Fruit fly (Drosophila melanogaster) whole organism, embryonic: ENCODE measurements around the gene Cyt-c1.

Experiments
- Awh ChIP-seq: fragments of 200-800 bp; sonication (Bioruptor generic); IDR thresholded peaks from 2 replicates; pipeline ENCODE4, ENCODE4 v1.3.6; 2022; ENCODE audit warnings: missing biosample characterization, missing genetic modification characterization
- CG10366 ChIP-seq: fragments of 200-800 bp; sonication (Bioruptor generic); IDR thresholded peaks from 2 replicates; pipeline ENCODE4 v1.3.6; 2022; ENCODE audit warnings: missing biosample characterization, missing genetic modification characterization
- CG10431 ChIP-seq: fragments of 200-800 bp; sonication (Bioruptor generic); optimal IDR thresholded peaks from 3 replicates; lab custom pipeline; 2018; ENCODE audit warnings: missing biosample characterization, mild to moderate bottlenecking, missing genetic modification characterization
- CG12104 ChIP-seq: fragments of 200-800 bp; sonication (Bioruptor generic); optimal IDR thresholded peaks from 3 replicates; lab custom pipeline; 2016; ENCODE audit warnings: missing biosample characterization, missing genetic modification characterization
- CG14441 ChIP-seq: fragments of 200-800 bp; sonication (Bioruptor generic); IDR thresholded peaks from 2 replicates; pipeline ENCODE4 v1.3.6; 2022; ENCODE audit warnings: missing biosample characterization, missing genetic modification characterization
- CG15073 ChIP-seq: fragments of 200-800 bp; sonication (Bioruptor generic); optimal IDR thresholded peaks from 2 replicates; lab custom pipeline; 2016; ENCODE audit warnings: missing biosample characterization, missing genetic modification characterization
- CG15269 ChIP-seq: fragments of 200-800 bp; sonication (Bioruptor generic); optimal IDR thresholded peaks from 2 replicates; lab custom pipeline; 2018; ENCODE audit warnings: missing biosample characterization, mild to moderate bottlenecking, missing genetic modification characterization, moderate library complexity
- CG15601 ChIP-seq: fragments of 200-800 bp; sonication (Bioruptor generic); optimal IDR thresholded peaks from 3 replicates; lab custom pipeline; 2019; ENCODE audit warnings: missing biosample characterization, mild to moderate bottlenecking, missing genetic modification characterization, moderate library complexity
- CG15696 ChIP-seq: fragments of 200-800 bp; sonication (Bioruptor generic); optimal IDR thresholded peaks from 2 replicates; lab custom pipeline; 2019; ENCODE audit warnings: missing biosample characterization, mild to moderate bottlenecking, missing genetic modification characterization, moderate library complexity
- CG1647 ChIP-seq: fragments of 200-800 bp; sonication (Bioruptor generic); optimal IDR thresholded peaks from 3 replicates; lab custom pipeline; 2016; ENCODE audit warnings: missing biosample characterization, missing genetic modification characterization
- CG16863 ChIP-seq: fragments of 200-800 bp; sonication (Bioruptor generic); optimal IDR thresholded peaks from 3 replicates; lab custom pipeline; 2016; ENCODE audit warnings: missing biosample characterization, missing genetic modification characterization
- CG17612 ChIP-seq: fragments of 200-800 bp; sonication (Bioruptor generic); IDR thresholded peaks from 2 replicates; pipeline ENCODE4 v1.3.6; 2022; ENCODE audit warnings: missing biosample characterization, missing genetic modification characterization
- CG2129 ChIP-seq: fragments of 200-800 bp; sonication (Bioruptor generic); IDR thresholded peaks from 2 replicates; pipeline ENCODE4 v1.3.6; 2022; ENCODE audit warnings: missing biosample characterization, missing genetic modification characterization; ENCODE audit not compliant: partially characterized antibody
- CG2202 ChIP-seq: fragments of 200-800 bp; sonication (Bioruptor generic); optimal IDR thresholded peaks from 2 replicates; lab custom pipeline; 2018; ENCODE audit warnings: missing biosample characterization, mild to moderate bottlenecking, missing genetic modification characterization
- CG2678 ChIP-seq: fragments of 200-800 bp; sonication (Bioruptor generic); optimal IDR thresholded peaks from 3 replicates; lab custom pipeline; 2019; ENCODE audit warnings: missing biosample characterization, mild to moderate bottlenecking, missing genetic modification characterization, moderate library complexity
- CG2889 ChIP-seq: fragments of 200-800 bp; sonication (Bioruptor generic); IDR thresholded peaks from 3 replicates; pipeline ENCODE4 v1.3.6; 2022; ENCODE audit warnings: missing biosample characterization, missing genetic modification characterization
- CG32772 ChIP-seq: fragments of 200-800 bp; sonication (Bioruptor generic); IDR thresholded peaks from 2 replicates; pipeline ENCODE4 v1.3.6; 2022; ENCODE audit warnings: missing biosample characterization, missing genetic modification characterization
- CG34376 ChIP-seq: fragments of 200-800 bp; sonication (Bioruptor generic); optimal IDR thresholded peaks from 2 replicates; lab custom pipeline; 2018; ENCODE audit warnings: missing biosample characterization, mild to moderate bottlenecking, missing genetic modification characterization
- CG43689 ChIP-seq: fragments of 200-800 bp; sonication (Bioruptor generic); IDR thresholded peaks from 2 replicates; pipeline ENCODE4 v1.3.6; 2022; ENCODE audit warnings: missing biosample characterization, missing genetic modification characterization
- CG6765 ChIP-seq: fragments of 200-800 bp; sonication (Bioruptor generic); optimal IDR thresholded peaks from 3 replicates; lab custom pipeline; 2017; ENCODE audit warnings: missing biosample characterization, mild to moderate bottlenecking, missing genetic modification characterization
- CG6791 ChIP-seq: fragments of 200-800 bp; sonication (Bioruptor generic); IDR thresholded peaks from 3 replicates; pipeline ENCODE4 v1.3.6; 2022; ENCODE audit warnings: missing biosample characterization, missing genetic modification characterization; ENCODE audit not compliant: partially characterized antibody
- CG6854 ChIP-seq: fragments of 200-800 bp; sonication (Bioruptor generic); optimal IDR thresholded peaks from 3 replicates; lab custom pipeline; 2017; ENCODE audit warnings: missing biosample characterization, mild to moderate bottlenecking, missing genetic modification characterization
- CG7372 ChIP-seq: fragments of 200-800 bp; sonication (Bioruptor generic); IDR thresholded peaks from 2 replicates; pipeline ENCODE4 v1.3.6; 2022; ENCODE audit warnings: missing biosample characterization, missing genetic modification characterization
- CG7786 ChIP-seq: fragments of 200-800 bp; sonication (Bioruptor generic); optimal IDR thresholded peaks from 2 replicates; lab custom pipeline; 2016; ENCODE audit warnings: missing biosample characterization, missing genetic modification characterization
- CG8924 ChIP-seq: fragments of 200-800 bp; optimal IDR thresholded peaks from 3 replicates; lab custom pipeline; 2019; ENCODE audit warnings: missing biosample characterization, mild to moderate bottlenecking, missing genetic modification characterization, moderate library complexity
- CG9437 ChIP-seq: fragments of 200-800 bp; sonication (Bioruptor generic); optimal IDR thresholded peaks from 2 replicates; lab custom pipeline; 2018; ENCODE audit warnings: missing biosample characterization, mild to moderate bottlenecking, missing genetic modification characterization
- CG9727 ChIP-seq: fragments of 200-800 bp; sonication (Bioruptor generic); optimal IDR thresholded peaks from 3 replicates; lab custom pipeline; 2017; ENCODE audit warnings: missing biosample characterization, mild to moderate bottlenecking, missing genetic modification characterization
- Chrac-16 ChIP-seq: fragments of 200-800 bp; sonication (Bioruptor generic); optimal IDR thresholded peaks from 3 replicates; lab custom pipeline; 2016; ENCODE audit warnings: missing biosample characterization, missing genetic modification characterization
- Doc3 ChIP-seq: fragments of 200-800 bp; sonication (Bioruptor generic); IDR thresholded peaks from 3 replicates; pipeline ENCODE4 v1.3.6; 2022; ENCODE audit warnings: missing biosample characterization, missing genetic modification characterization; ENCODE audit not compliant: partially characterized antibody
- Eip74EF ChIP-seq, 2 experiments: fragments of 200-800 bp in 1 of 2; fragments of >200 bp in 1 of 2; sonication (Bioruptor generic) in 1 of 2; optimal IDR thresholded peaks; 2 replicates each; lab custom pipeline; 2017 to 2019; ENCODE audit warnings: missing biosample characterization in 2 of 2, missing genetic modification characterization in 2 of 2, mild to moderate bottlenecking in 1 of 2, moderate library complexity in 1 of 2
- Hr3 ChIP-seq: fragments of 200-800 bp; sonication (Bioruptor generic); optimal IDR thresholded peaks from 3 replicates; lab custom pipeline; 2016; ENCODE audit warnings: missing biosample characterization, missing genetic modification characterization
- Hr78 ChIP-seq, 2 experiments: fragments of 200-800 bp in 1 of 2; fragments of >200 bp in 1 of 2; sonication (Bioruptor generic) in 1 of 2; optimal IDR thresholded peaks; 2 replicates each; lab custom pipeline; 2017 to 2019; ENCODE audit warnings: missing biosample characterization in 2 of 2, missing genetic modification characterization in 2 of 2, mild to moderate bottlenecking in 1 of 2, moderate library complexity in 1 of 2
- Med ChIP-seq: fragments of 200-800 bp; sonication (Bioruptor generic); peaks from one replicate; lab custom pipeline; 2016; ENCODE audit warnings: missing biosample characterization, missing genetic modification characterization, mild to moderate bottlenecking, inconsistent platforms, moderate library complexity
- Mrtf ChIP-seq: fragments of 200-800 bp; sonication (Bioruptor generic); IDR thresholded peaks from 3 replicates; pipeline ENCODE4 v1.3.6; 2022; ENCODE audit warnings: missing biosample characterization, missing genetic modification characterization
- Oaz ChIP-seq: fragments of 200-800 bp; sonication (Bioruptor generic); IDR thresholded peaks from 2 replicates; pipeline ENCODE4 v1.3.6; 2022; ENCODE audit warnings: missing biosample characterization, missing genetic modification characterization
- Side ChIP-seq: fragments of 200-800 bp; sonication (Bioruptor generic); optimal IDR thresholded peaks from 2 replicates; lab custom pipeline; 2016; ENCODE audit warnings: missing biosample characterization, missing genetic modification characterization
- TFAM ChIP-seq: fragments of 200-800 bp; sonication (Bioruptor generic); optimal IDR thresholded peaks from 2 replicates; lab custom pipeline; 2017; ENCODE audit warnings: missing biosample characterization, missing genetic modification characterization, inconsistent platforms
- Xrp1 ChIP-seq: fragments of 200-800 bp; sonication (Bioruptor generic); IDR thresholded peaks from 2 replicates; pipeline ENCODE4 v1.3.6; 2022; ENCODE audit warnings: missing biosample characterization, missing genetic modification characterization
- YL-1 ChIP-seq: fragments of 200-800 bp; sonication (Bioruptor generic); optimal IDR thresholded peaks from 3 replicates; lab custom pipeline; 2017; ENCODE audit warnings: missing biosample characterization, mild to moderate bottlenecking, missing genetic modification characterization
- ash1 ChIP-seq: fragments of 200-800 bp; sonication (Bioruptor generic); optimal IDR thresholded peaks from 2 replicates; lab custom pipeline; 2018; ENCODE audit warnings: missing biosample characterization, mild to moderate bottlenecking, missing genetic modification characterization
- btn ChIP-seq: fragments of 200-800 bp; sonication (Bioruptor generic); optimal IDR thresholded peaks from 2 replicates; lab custom pipeline; 2016; ENCODE audit warnings: missing biosample characterization, missing genetic modification characterization
- corto ChIP-seq: fragments of 200-800 bp; sonication (Bioruptor generic); optimal IDR thresholded peaks from 2 replicates; lab custom pipeline; 2016; ENCODE audit warnings: missing biosample characterization, mild to moderate bottlenecking, missing genetic modification characterization, moderate library complexity
- dan ChIP-seq: fragments of 200-800 bp; sonication (Bioruptor generic); IDR thresholded peaks from 2 replicates; pipeline ENCODE4 v1.3.6; 2022; ENCODE audit warnings: missing biosample characterization, missing genetic modification characterization
- emc ChIP-seq: fragments of 200-800 bp; sonication (Bioruptor generic); optimal IDR thresholded peaks from 2 replicates; lab custom pipeline; 2016; ENCODE audit warnings: missing biosample characterization, missing genetic modification characterization
- kah ChIP-seq: fragments of 200-800 bp; sonication (Bioruptor generic); optimal IDR thresholded peaks from 2 replicates; lab custom pipeline; 2018; ENCODE audit warnings: missing biosample characterization, mild to moderate bottlenecking, missing genetic modification characterization
- pb ChIP-seq: fragments of 200-800 bp; sonication (Bioruptor generic); optimal IDR thresholded peaks from 3 replicates; lab custom pipeline; 2016; ENCODE audit warnings: missing biosample characterization, missing genetic modification characterization
- slou ChIP-seq: fragments of 200-800 bp; sonication (Bioruptor generic); optimal IDR thresholded peaks from 3 replicates; lab custom pipeline; 2016; ENCODE audit warnings: missing biosample characterization, missing genetic modification characterization
- sna ChIP-seq: fragments of 200-800 bp; sonication (Bioruptor generic); IDR thresholded peaks from 2 replicates; pipeline ENCODE4 v1.3.6; 2022; ENCODE audit warnings: missing biosample characterization, missing genetic modification characterization; ENCODE audit not compliant: partially characterized antibody
- sqz ChIP-seq: fragments of 200-800 bp; sonication (Bioruptor generic); optimal IDR thresholded peaks from 3 replicates; lab custom pipeline; 2018; ENCODE audit warnings: missing biosample characterization, mild to moderate bottlenecking, missing genetic modification characterization
- toy ChIP-seq: fragments of 200-800 bp; sonication (Bioruptor generic); IDR thresholded peaks from 2 replicates; pipeline ENCODE4 v1.3.6; 2022; ENCODE audit warnings: missing biosample characterization, missing genetic modification characterization

Cyt-c1 gene

DNA sequence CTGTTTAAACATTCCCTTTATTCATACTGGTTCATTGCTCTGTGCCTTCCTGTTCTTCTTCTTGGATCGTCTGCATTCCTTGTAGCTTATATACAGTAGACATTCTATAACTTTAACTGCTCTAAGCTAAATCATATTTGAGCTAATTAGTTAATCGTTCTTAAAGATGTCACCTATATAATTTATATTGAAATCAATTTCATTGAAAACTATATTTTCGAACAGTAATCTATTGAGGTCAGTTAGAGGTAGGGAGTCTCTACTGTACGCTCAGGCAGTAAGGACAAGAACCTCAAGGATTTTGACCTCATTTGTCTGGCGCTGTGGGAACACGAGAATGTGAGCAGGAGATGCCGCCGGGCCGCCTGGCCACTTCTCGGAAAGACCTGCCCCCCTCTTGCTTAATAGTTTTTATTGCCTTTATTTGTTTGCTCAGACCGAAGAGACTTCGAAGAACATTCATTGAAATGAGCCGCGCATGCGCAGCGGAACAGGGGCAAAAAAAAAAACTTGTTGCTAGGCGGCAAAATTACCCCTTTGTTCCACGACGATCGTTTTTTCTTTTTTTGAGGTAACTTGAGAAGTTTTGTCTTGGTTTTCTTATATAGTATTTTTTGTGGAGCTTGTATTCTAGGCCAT lies 7.2 kb upstream of the Cyt-c1 start (continued):
- TF ChIP-seq sqz (GFP tag; lab: Kevin White, UChicago) (peak; percentile 76), CG2202 (peak; percentile 1), corto (GFP tag; lab: Kevin White, UChicago) (no peak), Med (peak; percentile 58), CG1647 (no peak), toy (GFP tag; lab: Robert Waterston, UW) (no peak), CG2129 (no peak), TFAM (GFP tag; lab: Kevin White, UChicago) (no peak), Awh (no peak), Oaz (GFP tag; lab: Robert Waterston, UW) (no peak), CG10366 (GFP tag; lab: Robert Waterston, UW) (no peak), CG15073 (GFP tag; lab: Kevin White, UChicago) (no peak), YL-1 (GFP tag; lab: Kevin White, UChicago) (no peak), Hr3 (GFP tag; lab: Kevin White, UChicago) (peak; percentile 18), Hr78 (GFP tag; optimal IDR thresholded peaks at IDR 0.05; lab: Kevin White, UChicago) (no peak), CG12104 (GFP tag; lab: Kevin White, UChicago) (no peak), CG32772 (GFP tag; lab: Robert Waterston, UW) (0 out of 2 replicates have a peak, but pooled peaks have one; percentile 40), pb (GFP tag; lab: Kevin White, UChicago) (no peak), CG6791 (GFP tag; lab: Robert Waterston, UW) (no peak), CG9437 (GFP tag; lab: Kevin White, UChicago) (no peak), Mrtf (GFP tag; lab: Robert Waterston, UW) (no peak), CG14441 (GFP tag; lab: Robert Waterston, UW) (no peak), Eip74EF (GFP tag; optimal IDR thresholded peaks at IDR 0.05; lab: Kevin White, UChicago) (no peak), CG6765 (GFP tag; lab: Kevin White, UChicago) (no peak), Chrac-16 (GFP tag; lab: Kevin White, UChicago) (peak; percentile 33), slou (GFP tag; lab: Kevin White, UChicago) (no peak), emc (no peak), CG9727 (peak; percentile 55), CG15269 (tag; lab: Kevin White, UChicago) (no peak), kah (GFP tag; lab: Kevin White, UChicago) (no peak), CG7372 (GFP tag; lab: Robert Waterston, UW) (no peak), Side (GFP tag; lab: Kevin White, UChicago) (no peak), Doc3 (no peak), CG2889 (GFP tag; lab: Robert Waterston, UW) (no peak), CG43689 (GFP tag; lab: Robert Waterston, UW) (no peak), CG16863 (GFP tag; lab: Kevin White, UChicago) (no peak), ash1 (GFP tag; lab: Kevin White, UChicago) (no peak), CG2678 (tag; lab: Kevin White, UChicago) (no peak), CG10431 (GFP tag; lab: Kevin White, UChicago) (no peak), CG17612 (GFP tag; lab: Robert Waterston, UW) (peak; percentile 53; the same call in 1 of the 2 replicates), dan (no peak; the same call in 1 of the 2 replicates), CG15601 (tag; lab: Kevin White, UChicago) (no peak), CG7786 (GFP tag; lab: Kevin White, UChicago) (no peak), btn (GFP tag; lab: Kevin White, UChicago) (no peak), CG6854 (GFP tag; lab: Kevin White, UChicago) (no peak), CG8924 (tag; lab: Kevin White, UChicago) (peak; percentile 57), CG15696 (peak; percentile 97), CG34376 (no peak), Xrp1 (GFP tag; lab: Robert Waterston, UW) (peak; percentile 82), sna (GFP tag; lab: Robert Waterston, UW) (no peak)
